Worm (Caenorhabditis elegans): Measurements from ENCODE around the gene F35E12.9.
A peak's percentile ranks its signal among the peaks of the same experiment; 100 is the strongest.

F35E12.9 gene

DNA sequence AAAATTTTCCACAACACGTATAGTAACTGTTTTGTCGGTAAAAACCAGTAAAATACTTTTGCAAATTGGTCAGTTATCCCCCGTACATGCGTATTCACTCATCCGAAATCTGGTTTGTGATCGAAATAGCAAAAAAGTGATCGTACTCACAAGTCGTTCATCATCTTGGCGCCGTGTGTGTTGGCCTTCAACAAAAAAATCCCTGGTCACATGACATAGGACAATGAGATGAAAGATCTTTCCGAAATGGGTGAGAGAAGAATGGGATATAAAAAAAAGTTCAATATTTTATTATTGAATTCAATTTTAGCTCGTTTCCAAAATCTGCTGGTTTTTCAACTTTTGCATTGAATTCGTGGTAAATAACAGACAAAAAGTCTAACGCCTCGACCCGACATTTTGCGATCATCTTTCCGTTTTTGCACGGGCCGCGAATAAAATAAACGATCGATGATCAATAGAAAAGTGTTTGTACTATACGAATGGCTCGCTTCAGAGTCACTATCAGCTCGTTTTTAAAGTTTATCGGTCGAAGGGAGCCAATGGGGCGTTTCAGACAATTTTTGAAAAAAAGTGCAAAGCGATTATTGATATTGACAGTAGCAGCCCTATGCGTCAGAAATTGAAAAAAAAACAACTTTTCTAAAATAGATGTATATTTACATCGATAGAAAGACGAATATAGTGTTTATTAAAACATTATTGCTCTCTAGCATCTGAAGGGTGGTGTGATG lies 43.2 kb upstream of the F35E12.9 start:
- peak; percentile 75 for TF ChIP-seq lin-14 (GFP tag; optimal IDR thresholded peaks at IDR 0.05)
- TF ChIP-seq mep-1 (tag; optimal IDR thresholded peaks at IDR 0.05), result peak; percentile 51
- TF ChIP-seq isw-1 (GFP tag; IDR thresholded peaks at IDR 0.05), result no peak
- peak; percentile 23 for TF ChIP-seq elt-2 (tag; optimal IDR thresholded peaks at IDR 0.05)
- peak; percentile 69 for TF ChIP-seq nhr-19 (GFP tag; conservative IDR thresholded peaks at IDR 0.05)
- peak in 1 of 6 experiments; percentile 15 for TF ChIP-seq elt-3 (tag; optimal IDR thresholded peaks at IDR 0.05)
- TF ChIP-seq snu-23 (GFP tag; optimal IDR thresholded peaks at IDR 0.05), result peak; percentile 67
- peak in 1 of 3 experiments; percentile 48 for TF ChIP-seq dpl-1 (GFP tag; optimal IDR thresholded peaks at IDR 0.05)
- TF ChIP-seq skn-1 (tag; optimal IDR thresholded peaks at IDR 0.05), result no peak
- TF ChIP-seq irx-1 (tag; optimal IDR thresholded peaks at IDR 0.05), result peak; percentile 44
- no peak for TF ChIP-seq mab-9 (GFP tag; IDR thresholded peaks at IDR 0.05)
- TF ChIP-seq grh-1 (GFP tag; IDR thresholded peaks at IDR 0.05), result peak; percentile 81
- no peak for TF ChIP-seq nhr-84 (tag; optimal IDR thresholded peaks at IDR 0.05)
- TF ChIP-seq pqm-1 (tag; optimal IDR thresholded peaks at IDR 0.05), result no peak
- TF ChIP-seq unc-130 (tag; optimal IDR thresholded peaks at IDR 0.05), result peak; percentile 24
- TF ChIP-seq lsy-2 (tag; optimal IDR thresholded peaks at IDR 0.05), result peak in 1 of 2 experiments; percentile 57
- TF ChIP-seq nhr-90 (tag; optimal IDR thresholded peaks at IDR 0.05; ENCODE audit: poor library complexity), result peak; percentile 51
- TF ChIP-seq unc-30 (tag; optimal IDR thresholded peaks at IDR 0.05), result no peak
- no peak for TF ChIP-seq unc-62 (GFP tag; optimal IDR thresholded peaks at IDR 0.05)
- TF ChIP-seq egl-13 (tag; optimal IDR thresholded peaks at IDR 0.05), result no peak
- TF ChIP-seq vab-15 (tag; optimal IDR thresholded peaks at IDR 0.05), result no peak
- TF ChIP-seq lin-35 (GFP tag; optimal IDR thresholded peaks at IDR 0.05), result peak in 1 of 2 experiments; percentile 34
- peak in 1 of 3 experiments; percentile 2 for TF ChIP-seq ceh-82 (tag; optimal IDR thresholded peaks at IDR 0.05)
- peak; percentile 23 for TF ChIP-seq ama-1 (optimal IDR thresholded peaks at IDR 0.05)
- TF ChIP-seq mdl-1 (tag; optimal IDR thresholded peaks at IDR 0.05), result peak in 1 of 2 experiments; percentile 3
- TF ChIP-seq lir-3 (tag; optimal IDR thresholded peaks at IDR 0.05; ENCODE audit: poor library complexity), result peak; percentile 31
- TF ChIP-seq nhr-71 (tag; optimal IDR thresholded peaks at IDR 0.05), result peak; percentile 80
- no peak for TF ChIP-seq zip-4 (GFP tag; optimal IDR thresholded peaks at IDR 0.05)
- TF ChIP-seq nhr-20 (tag; optimal IDR thresholded peaks at IDR 0.05), result peak; percentile 35
- TF ChIP-seq hpl-2 (GFP tag; optimal IDR thresholded peaks at IDR 0.05), result no peak
- peak; percentile 26 for TF ChIP-seq C16A3.4 (tag; optimal IDR thresholded peaks at IDR 0.05)
- no peak for TF ChIP-seq sox-4 (tag; optimal IDR thresholded peaks at IDR 0.05)
- no peak for TF ChIP-seq efl-1 (optimal IDR thresholded peaks at IDR 0.05)
- TF ChIP-seq efl-1 (GFP tag; optimal IDR thresholded peaks at IDR 0.05 in 1 of 2), result peak in 1 of 2 experiments; percentile 91
- TF ChIP-seq nhr-47 (tag; optimal IDR thresholded peaks at IDR 0.05), result peak; percentile 44
- TF ChIP-seq Y116A8C.19 (tag; optimal IDR thresholded peaks at IDR 0.05; ENCODE audit: borderline replicate concordance), result no peak
- TF ChIP-seq blmp-1 (tag; optimal IDR thresholded peaks at IDR 0.05), result peak; percentile 53
- peak; percentile 57 for TF ChIP-seq ztf-4 (tag; optimal IDR thresholded peaks at IDR 0.05)
- TF ChIP-seq fkh-4 (tag; optimal IDR thresholded peaks at IDR 0.05; ENCODE audit: borderline replicate concordance), result no peak
- peak; percentile 54 for TF ChIP-seq rnt-1 (tag; optimal IDR thresholded peaks at IDR 0.05)
- TF ChIP-seq nhr-85 (tag), result peak; percentile 95

- TF ChIP-seq mep-1 (tag; optimal IDR thresholded peaks at IDR 0.05), result peak; percentile 67
- no peak for TF ChIP-seq hlh-4 (tag; optimal IDR thresholded peaks at IDR 0.05)
- TF ChIP-seq dsc-1 (tag; optimal IDR thresholded peaks at IDR 0.05), result peak; percentile 2
- TF ChIP-seq nhr-76 (tag; optimal IDR thresholded peaks at IDR 0.05), result no peak
- TF ChIP-seq nhr-47 (tag; optimal IDR thresholded peaks at IDR 0.05), result no peak
- TF ChIP-seq ceh-90 (tag; optimal IDR thresholded peaks at IDR 0.05), result no peak
- no peak for TF ChIP-seq nhr-12 (tag; optimal IDR thresholded peaks at IDR 0.05)
- TF ChIP-seq blmp-1 (tag; optimal IDR thresholded peaks at IDR 0.05), result peak; percentile 63
- peak; percentile 10 for TF ChIP-seq skn-1 (tag; optimal IDR thresholded peaks at IDR 0.05)
- no peak for TF ChIP-seq swsn-7 (tag; optimal IDR thresholded peaks at IDR 0.05)
- TF ChIP-seq dpl-1 (GFP tag; optimal IDR thresholded peaks at IDR 0.05), result peak in 1 of 3 experiments; percentile 12
- peak; percentile 2 for TF ChIP-seq unc-86 (tag; optimal IDR thresholded peaks at IDR 0.05)
- no peak for TF ChIP-seq nhr-11 (tag; optimal IDR thresholded peaks at IDR 0.05)
- TF ChIP-seq lir-3 (tag; optimal IDR thresholded peaks at IDR 0.05; ENCODE audit: poor library complexity), result peak; percentile 15
- TF ChIP-seq ceh-63 (GFP tag; optimal IDR thresholded peaks at IDR 0.05), result no peak
- no peak for TF ChIP-seq sup-37 (GFP tag; optimal IDR thresholded peaks at IDR 0.05)
- peak; percentile 20 for TF ChIP-seq elt-2 (tag; optimal IDR thresholded peaks at IDR 0.05)
These were observed 42.4 kb upstream of the F35E12.9 start, which contains the start of the genes F53C11.4 and F53C11.5 for ce11 chrV:13787225-13787898. TSS of gene F53C11.4 (minus strand) at chrV:13787352. TSS of gene F53C11.5 (plus strand) at chrV:13787549.
